Fruit fly (Drosophila melanogaster) whole organism, prepupa: ENCODE measurements around the gene CG6607.

Experiments
- Blimp-1 ChIP-seq: fragments of 200-800 bp; sonication (Bioruptor generic); optimal IDR thresholded peaks from 3 replicates; lab custom pipeline; 2017; ENCODE audit warnings: missing biosample characterization, missing genetic modification characterization, mild to moderate bottlenecking, moderate library complexity, missing genetic modification reagents
- CG10631 ChIP-seq: fragments of 200-800 bp; sonication (Bioruptor generic); optimal IDR thresholded peaks from 2 replicates; lab custom pipeline; 2016; ENCODE audit warnings: missing biosample characterization, missing genetic modification characterization
- CG11294 ChIP-seq: fragments of 200-800 bp; sonication (Bioruptor generic); IDR thresholded peaks from 2 replicates; pipeline ENCODE4 v1.3.6; 2022; ENCODE audit warnings: missing biosample characterization, missing genetic modification characterization
- CG11902 ChIP-seq: fragments of 200-800 bp; sonication (Bioruptor generic); optimal IDR thresholded peaks from 3 replicates; lab custom pipeline; 2016; ENCODE audit warnings: missing biosample characterization, missing genetic modification characterization
- CG15336 ChIP-seq: fragments of 200-800 bp; sonication (Bioruptor generic); IDR thresholded peaks from 2 replicates; pipeline ENCODE4 v1.3.6; 2022; ENCODE audit warnings: missing biosample characterization, missing genetic modification characterization
- CG3032 ChIP-seq: fragments of 200-800 bp; optimal IDR thresholded peaks from 2 replicates; lab custom pipeline; 2019; ENCODE audit warnings: missing biosample characterization, mild to moderate bottlenecking, missing genetic modification characterization, moderate library complexity
- CG31627 ChIP-seq: fragments of 200-800 bp; sonication (Bioruptor generic); optimal IDR thresholded peaks from 3 replicates; lab custom pipeline; 2016; ENCODE audit warnings: missing biosample characterization, missing genetic modification characterization
- CG34406 ChIP-seq: fragments of 200-800 bp; sonication (Bioruptor generic); optimal IDR thresholded peaks from 3 replicates; lab custom pipeline; 2016; ENCODE audit warnings: missing biosample characterization, missing genetic modification characterization
- CG6163 ChIP-seq: fragments of 200-800 bp; sonication (Bioruptor generic); IDR thresholded peaks from 3 replicates; pipeline ENCODE4 v1.3.6; 2022; ENCODE audit warnings: missing biosample characterization, missing genetic modification characterization
- CG6792 ChIP-seq: fragments of 200-800 bp; sonication (Bioruptor generic); optimal IDR thresholded peaks from 3 replicates; lab custom pipeline; 2016; ENCODE audit warnings: missing biosample characterization, missing genetic modification characterization
- CG6808 ChIP-seq: fragments of 200-800 bp; sonication (Bioruptor generic); optimal IDR thresholded peaks from 3 replicates; lab custom pipeline; 2017; ENCODE audit warnings: missing biosample characterization, missing genetic modification characterization, mild to moderate bottlenecking, moderate library complexity, missing genetic modification reagents
- CG6854 ChIP-seq: fragments of 200-800 bp; sonication (Bioruptor generic); optimal IDR thresholded peaks from 2 replicates; lab custom pipeline; 2017; ENCODE audit warnings: missing biosample characterization, mild to moderate bottlenecking, missing genetic modification characterization
- CG8319 ChIP-seq: fragments of 200-800 bp; sonication (Bioruptor generic); optimal IDR thresholded peaks from 3 replicates; lab custom pipeline; 2016; ENCODE audit warnings: missing biosample characterization, missing genetic modification characterization
- CG9139 ChIP-seq: fragments of 200-800 bp; sonication (Bioruptor generic); optimal IDR thresholded peaks from 3 replicates; lab custom pipeline; 2017; ENCODE audit warnings: missing biosample characterization, mild to moderate bottlenecking, missing genetic modification characterization
- Eip78C ChIP-seq: fragments of 200-800 bp; sonication (Bioruptor generic); peaks from one replicate; lab custom pipeline; 2016; ENCODE audit warnings: missing biosample characterization, missing genetic modification characterization
- Ets21C ChIP-seq: fragments of 200-800 bp; sonication (Bioruptor generic); optimal IDR thresholded peaks from 3 replicates; lab custom pipeline; 2016; ENCODE audit warnings: missing biosample characterization, missing genetic modification characterization
- Ets96B ChIP-seq: fragments of 200-800 bp; optimal IDR thresholded peaks from 2 replicates; lab custom pipeline; 2019; ENCODE audit warnings: missing biosample characterization, mild to moderate bottlenecking, missing genetic modification characterization, moderate library complexity
- Gug ChIP-seq: fragments of 200-800 bp; sonication (Bioruptor generic); IDR thresholded peaks from 2 replicates; pipeline ENCODE4 v1.3.6; 2022; ENCODE audit warnings: missing biosample characterization, missing genetic modification characterization
- Hr39 ChIP-seq: fragments of 200-800 bp; sonication (Bioruptor generic); optimal IDR thresholded peaks from 2 replicates; lab custom pipeline; 2016; ENCODE audit warnings: missing biosample characterization, missing genetic modification characterization
- Hr4 ChIP-seq: fragments of 200-800 bp; sonication (Bioruptor generic); optimal IDR thresholded peaks from 3 replicates; lab custom pipeline; 2016; ENCODE audit warnings: missing biosample characterization, missing genetic modification characterization
- Lpt ChIP-seq: fragments of 200-800 bp; sonication (Bioruptor generic); optimal IDR thresholded peaks from 3 replicates; lab custom pipeline; 2016; ENCODE audit warnings: missing biosample characterization, missing genetic modification characterization
- Met ChIP-seq: fragments of 200-800 bp; sonication (Bioruptor generic); optimal IDR thresholded peaks from 3 replicates; lab custom pipeline; 2016; ENCODE audit warnings: missing biosample characterization, missing genetic modification characterization
- OdsH ChIP-seq: fragments of 200-800 bp; sonication (Bioruptor generic); optimal IDR thresholded peaks from 3 replicates; lab custom pipeline; 2016; ENCODE audit warnings: missing biosample characterization, missing genetic modification characterization
- Sox102F ChIP-seq: fragments of 200-800 bp; sonication (Bioruptor generic); optimal IDR thresholded peaks from 2 replicates; lab custom pipeline; 2016; ENCODE audit warnings: missing biosample characterization, mild to moderate bottlenecking, missing genetic modification characterization
- Sox14 ChIP-seq: fragments of 200-800 bp; sonication (Bioruptor generic); optimal IDR thresholded peaks from 3 replicates; lab custom pipeline; 2016; ENCODE audit warnings: missing biosample characterization, missing genetic modification characterization
- acj6 ChIP-seq: fragments of 200-800 bp; sonication (Bioruptor generic); optimal IDR thresholded peaks from 3 replicates; lab custom pipeline; 2016; ENCODE audit warnings: missing biosample characterization, missing genetic modification characterization
- cyc ChIP-seq: fragments of 200-800 bp; sonication (Bioruptor generic); optimal IDR thresholded peaks from 3 replicates; lab custom pipeline; 2016; ENCODE audit warnings: missing biosample characterization, missing genetic modification characterization
- dac ChIP-seq: fragments of 200-800 bp; sonication (Bioruptor generic); optimal IDR thresholded peaks from 2 replicates; lab custom pipeline; 2017; ENCODE audit warnings: missing biosample characterization, mild to moderate bottlenecking, missing genetic modification characterization
- dsx ChIP-seq: fragments of 200-800 bp; optimal IDR thresholded peaks from 3 replicates; lab custom pipeline; 2019; ENCODE audit warnings: missing biosample characterization, mild to moderate bottlenecking, missing genetic modification characterization, moderate library complexity; ENCODE audit not compliant: poor library complexity, severe bottlenecking
- esn ChIP-seq: fragments of 200-800 bp; sonication (Bioruptor generic); optimal IDR thresholded peaks from 2 replicates; lab custom pipeline; 2016; ENCODE audit warnings: missing biosample characterization, mild to moderate bottlenecking, missing genetic modification characterization, moderate library complexity
- lz ChIP-seq: fragments of 200-800 bp; sonication (Bioruptor generic); optimal IDR thresholded peaks from 3 replicates; lab custom pipeline; 2016; ENCODE audit warnings: missing biosample characterization, missing genetic modification characterization
- pdm3 ChIP-seq: fragments of 200-800 bp; sonication (Bioruptor generic); optimal IDR thresholded peaks from 3 replicates; lab custom pipeline; 2016; ENCODE audit warnings: missing biosample characterization, missing genetic modification characterization
- svp ChIP-seq: fragments of 200-800 bp; sonication (Bioruptor generic); peaks from one replicate; lab custom pipeline; 2016; ENCODE audit warnings: missing biosample characterization, missing genetic modification characterization
- topi ChIP-seq: fragments of 200-800 bp; sonication (Bioruptor generic); optimal IDR thresholded peaks from 3 replicates; lab custom pipeline; 2016; ENCODE audit warnings: missing biosample characterization, missing genetic modification characterization
- vri ChIP-seq: fragments of 200-800 bp; sonication (Bioruptor generic); optimal IDR thresholded peaks from 3 replicates; lab custom pipeline; 2016; ENCODE audit warnings: missing biosample characterization, mild to moderate bottlenecking, missing genetic modification characterization

The CG6607 gene

dm6 chr3R:24557020-24557465 lies 29.2 kb downstream of the CG6607 start:
- TF ChIP-seq CG34406 (GFP tag; lab: Kevin White, UChicago) (no peak), CG6163 (GFP tag; lab: Robert Waterston, UW) (no peak), acj6 (GFP tag; lab: Kevin White, UChicago) (peak; percentile 44), Sox14 (peak; percentile 51), Blimp-1 (GFP tag; lab: Kevin White, UChicago) (no peak), vri (peak; percentile 45), dac (no peak), Hr4 (GFP tag; lab: Kevin White, UChicago) (peak; percentile 25), CG6792 (GFP tag; lab: Kevin White, UChicago) (peak; percentile 4), topi (peak; percentile 72), OdsH (GFP tag; lab: Kevin White, UChicago) (peak; percentile 48), CG31627 (peak; percentile 79), Hr39 (GFP tag; lab: Kevin White, UChicago) (peak; percentile 75), Ets21C (GFP tag; lab: Kevin White, UChicago) (peak; percentile 13), CG10631 (GFP tag; lab: Kevin White, UChicago) (no peak), CG15336 (GFP tag; lab: Robert Waterston, UW) (no peak), CG6854 (GFP tag; lab: Kevin White, UChicago) (peak; percentile 19), Ets96B (tag; lab: Kevin White, UChicago) (no peak), Gug (GFP tag; lab: Robert Waterston, UW) (no peak), CG8319 (no peak), CG11902 (GFP tag; lab: Kevin White, UChicago) (peak; percentile 12), cyc (GFP tag; lab: Kevin White, UChicago) (peak; percentile 67), CG3032 (peak; percentile 1), dsx (GFP tag; lab: Kevin White, UChicago) (no peak), lz (peak; percentile 56), pdm3 (GFP tag; lab: Kevin White, UChicago) (no peak), Eip78C (GFP tag; lab: Kevin White, UChicago) (peak; percentile 81), Sox102F (no peak), Met (GFP tag; lab: Kevin White, UChicago) (peak; percentile 63), svp (GFP tag; lab: Kevin White, UChicago) (peak; percentile 89), esn (GFP tag; lab: Kevin White, UChicago) (peak; percentile 56), CG9139 (GFP tag; lab: Kevin White, UChicago) (peak; percentile 52)

DNA sequence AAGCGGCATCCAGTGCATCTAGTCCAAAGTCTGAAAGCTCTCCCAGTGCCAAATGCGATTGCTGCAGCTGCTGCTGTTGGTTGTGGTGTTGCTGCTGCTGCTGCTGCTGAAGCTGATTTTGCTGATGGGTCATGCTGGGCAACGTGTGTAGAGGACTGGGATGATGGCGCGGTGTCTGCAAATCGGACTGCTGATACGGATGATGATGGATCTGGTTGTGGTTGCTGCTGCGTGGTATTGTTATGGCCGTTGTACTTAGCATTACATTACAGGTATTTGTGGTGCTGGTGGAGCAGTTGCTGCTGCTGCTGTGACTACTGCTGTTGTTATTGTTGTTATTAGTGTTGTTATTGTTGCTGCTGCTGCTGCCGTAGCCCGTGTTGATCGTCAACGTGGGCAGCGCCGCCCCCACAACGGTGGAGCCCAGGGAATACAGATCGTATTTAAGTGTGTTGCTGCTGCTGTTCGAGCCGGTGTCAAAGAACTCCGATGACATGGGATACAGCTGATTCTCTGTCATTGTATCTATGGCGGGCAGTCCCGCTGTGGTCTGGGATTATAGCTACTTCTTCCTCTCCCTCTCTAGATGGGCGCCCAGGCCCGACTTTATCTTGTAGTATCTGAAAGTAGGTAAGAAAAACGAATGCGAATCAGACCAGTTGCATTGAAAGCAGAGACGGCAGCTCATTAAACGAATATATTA lies 34.6 kb downstream of the CG6607 start:
- TF ChIP-seq CG9139 (GFP tag; lab: Kevin White, UChicago) (no peak), dsx (GFP tag; lab: Kevin White, UChicago) (peak; percentile 3), CG6808 (peak; percentile 17), Eip78C (GFP tag; lab: Kevin White, UChicago) (peak; percentile 8)

- TF ChIP-seq Met (GFP tag; lab: Kevin White, UChicago) (no peak), Lpt (GFP tag; lab: Kevin White, UChicago) (no peak), CG31627 (no peak), pdm3 (GFP tag; lab: Kevin White, UChicago) (no peak), Sox14 (no peak), CG11294 (GFP tag; lab: Robert Waterston, UW) (no peak)
Measured at dm6 chr3R:24563039-24563825, 35.4 kb downstream of the CG6607 start.
